Fruit fly (Drosophila melanogaster) whole organism, prepupa: Measurements from ENCODE around the gene msps.

Experiments used
- CG10631 ChIP-seq: fragments of 200-800 bp; sonication (Bioruptor generic); optimal IDR thresholded peaks from 2 replicates; lab custom pipeline; 2016; ENCODE audit warnings: missing biosample characterization, missing genetic modification characterization
- CG31627 ChIP-seq: fragments of 200-800 bp; sonication (Bioruptor generic); optimal IDR thresholded peaks from 3 replicates; lab custom pipeline; 2016; ENCODE audit warnings: missing biosample characterization, missing genetic modification characterization
- CG34406 ChIP-seq: fragments of 200-800 bp; sonication (Bioruptor generic); optimal IDR thresholded peaks from 3 replicates; lab custom pipeline; 2016; ENCODE audit warnings: missing biosample characterization, missing genetic modification characterization
- CG6163 ChIP-seq: fragments of 200-800 bp; sonication (Bioruptor generic); IDR thresholded peaks from 3 replicates; pipeline ENCODE4 v1.3.6; 2022; ENCODE audit warnings: missing biosample characterization, missing genetic modification characterization
- Eip93F ChIP-seq: fragments of 200-800 bp; sonication (Bioruptor generic); optimal IDR thresholded peaks from 2 replicates; lab custom pipeline; 2016; ENCODE audit warnings: missing biosample characterization, mild to moderate bottlenecking, missing genetic modification characterization
- Ets96B ChIP-seq: fragments of 200-800 bp; optimal IDR thresholded peaks from 2 replicates; lab custom pipeline; 2019; ENCODE audit warnings: missing biosample characterization, mild to moderate bottlenecking, missing genetic modification characterization, moderate library complexity
- Hr39 ChIP-seq: fragments of 200-800 bp; sonication (Bioruptor generic); optimal IDR thresholded peaks from 2 replicates; lab custom pipeline; 2016; ENCODE audit warnings: missing biosample characterization, missing genetic modification characterization
- Lpt ChIP-seq: fragments of 200-800 bp; sonication (Bioruptor generic); optimal IDR thresholded peaks from 3 replicates; lab custom pipeline; 2016; ENCODE audit warnings: missing biosample characterization, missing genetic modification characterization
- Sox15 ChIP-seq: fragments of 200-800 bp; sonication (Bioruptor generic); optimal IDR thresholded peaks from 3 replicates; lab custom pipeline; 2016; ENCODE audit warnings: missing biosample characterization, missing genetic modification characterization
- fd85E ChIP-seq: fragments of 200-800 bp; sonication (Bioruptor generic); optimal IDR thresholded peaks from 3 replicates; lab custom pipeline; 2016; ENCODE audit warnings: missing biosample characterization, missing genetic modification characterization
- lz ChIP-seq: fragments of 200-800 bp; sonication (Bioruptor generic); optimal IDR thresholded peaks from 3 replicates; lab custom pipeline; 2016; ENCODE audit warnings: missing biosample characterization, missing genetic modification characterization
- net ChIP-seq: fragments of 200-800 bp; sonication (Bioruptor generic); optimal IDR thresholded peaks from 3 replicates; lab custom pipeline; 2016; ENCODE audit warnings: missing biosample characterization, missing genetic modification characterization

DNA sequence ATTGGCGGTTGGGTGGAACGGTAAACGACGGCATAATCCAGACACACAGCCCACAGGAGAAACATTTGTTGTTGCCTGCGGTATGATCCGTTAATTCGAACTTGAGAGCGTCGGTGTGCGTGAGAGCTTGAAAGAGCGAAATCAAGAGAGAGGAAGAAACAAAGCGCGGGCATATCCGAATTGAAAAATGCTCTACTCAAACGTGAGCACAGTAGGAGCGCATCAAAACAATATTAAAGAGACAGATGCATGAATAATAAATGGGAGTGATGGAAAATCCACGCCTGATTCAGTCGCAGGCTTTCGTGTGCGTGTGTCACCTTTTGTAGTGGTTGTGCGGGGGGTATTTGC lies 703 bp downstream of the msps start:
- TF ChIP-seq Hr39 (GFP tag; lab: Kevin White, UChicago) (no peak), Eip93F (no peak), Lpt (GFP tag; lab: Kevin White, UChicago) (no peak), lz (GFP tag; lab: Kevin White, UChicago) (no peak), CG34406 (GFP tag; lab: Kevin White, UChicago) (no peak), CG10631 (GFP tag; lab: Kevin White, UChicago) (no peak), fd85E (GFP tag; lab: Kevin White, UChicago) (no peak), CG31627 (GFP tag; lab: Kevin White, UChicago) (peak; percentile 19), Sox15 (GFP tag; lab: Kevin White, UChicago) (no peak), net (GFP tag; lab: Kevin White, UChicago) (no peak), CG6163 (peak; percentile 52; the same call in 2 of the 3 replicates), Ets96B (no peak)
